Fruit fly (Drosophila melanogaster): Measurements from ENCODE around the gene CecA2.

The CecA2 gene

dm6 chr3R:30202898-30203103, 9.2 kb upstream of the CecA2 start, which contains the start of gene CG9743 (continued):
- peak; percentile 38; the same call in 1 of the 2 replicates for TF ChIP-seq bbx (GFP tag; IDR thresholded peaks at IDR 0.05; ENCODE audit: partially characterized antibody)
- peak; percentile 34 for TF ChIP-seq Bgb (GFP tag; IDR thresholded peaks at IDR 0.05; ENCODE audit: partially characterized antibody)
- TF ChIP-seq CG13287 (GFP tag; IDR thresholded peaks at IDR 0.05; ENCODE audit: partially characterized antibody): peak; percentile 24; the same call in 1 of the 2 replicates
- TF ChIP-seq sob (GFP tag; IDR thresholded peaks at IDR 0.05): no peak
- TF ChIP-seq h (optimal IDR thresholded peaks at IDR 0.05): no peak
- TF ChIP-seq sug (tag; optimal IDR thresholded peaks at IDR 0.05): no peak
- TF ChIP-seq CG8924 (tag; optimal IDR thresholded peaks at IDR 0.05): no peak
- no peak for TF ChIP-seq HLH4C (GFP tag; IDR thresholded peaks at IDR 0.05; ENCODE audit: partially characterized antibody)
- no peak for TF ChIP-seq CG6813 (GFP tag; optimal IDR thresholded peaks at IDR 0.05)
- TF ChIP-seq Doc3 (GFP tag; IDR thresholded peaks at IDR 0.05; ENCODE audit: partially characterized antibody): no peak
- no peak for TF ChIP-seq CG15073 (GFP tag; optimal IDR thresholded peaks at IDR 0.05)
- no peak for TF ChIP-seq tup (GFP tag; optimal IDR thresholded peaks at IDR 0.05)
- no peak for TF ChIP-seq Hmx (GFP tag; optimal IDR thresholded peaks at IDR 0.05)
- no peak for TF ChIP-seq chm (GFP tag; IDR thresholded peaks at IDR 0.05)
- no peak for TF ChIP-seq sens (GFP tag)
- TF ChIP-seq hbn (GFP tag; IDR thresholded peaks at IDR 0.05; ENCODE audit: partially characterized antibody): no peak
- no peak for TF ChIP-seq fd64A (GFP tag; optimal IDR thresholded peaks at IDR 0.05)
- no peak for TF ChIP-seq CG14014 (GFP tag; IDR thresholded peaks at IDR 0.05)
- no peak for TF ChIP-seq exex (tag; optimal IDR thresholded peaks at IDR 0.05)
- no peak for TF ChIP-seq CG11456 (GFP tag; IDR thresholded peaks at IDR 0.05)

DNA sequence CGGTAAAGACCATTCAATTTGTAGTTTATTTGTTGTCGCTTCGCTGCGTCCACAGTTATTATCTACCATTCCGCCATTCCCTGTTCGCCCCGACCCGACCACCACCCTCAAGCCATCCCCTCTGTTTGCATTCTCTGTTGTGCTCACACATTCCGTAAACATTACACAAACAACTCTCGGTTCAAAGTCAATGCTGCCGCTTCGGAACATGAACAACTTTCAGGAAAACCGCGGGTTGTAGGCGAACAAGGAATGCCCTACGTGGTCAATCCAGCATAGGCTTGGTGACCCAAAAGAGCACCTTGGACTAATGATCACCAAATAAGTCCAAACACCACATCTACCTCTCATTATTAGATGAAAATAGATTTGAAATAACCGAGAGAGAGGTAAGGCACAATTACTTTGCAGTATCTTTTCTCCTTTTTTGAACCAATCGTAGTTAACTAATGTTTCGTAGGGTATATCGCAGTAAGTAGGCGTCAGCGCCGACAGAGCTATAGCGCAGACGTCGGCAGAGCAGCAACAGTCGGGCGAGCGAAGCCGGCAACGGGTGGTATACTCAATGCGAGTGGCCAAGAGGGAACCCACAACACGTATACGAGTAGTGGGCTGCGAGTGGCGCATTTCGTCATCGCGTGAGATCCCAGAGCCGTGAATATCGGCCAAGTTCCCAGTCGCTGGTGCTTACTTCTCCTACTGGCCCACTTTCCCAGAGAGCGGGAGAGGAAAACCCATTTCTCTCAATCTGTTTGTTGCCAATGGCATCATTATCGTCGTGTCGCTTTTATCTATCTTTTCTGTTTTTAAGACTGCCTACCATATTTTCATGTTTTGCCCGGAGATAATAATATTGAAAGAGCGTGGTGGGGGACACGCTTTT, 8.6 kb upstream of the CecA2 start:
- TF ChIP-seq stwl (tag; optimal IDR thresholded peaks at IDR 0.05): peak; percentile 8
- TF ChIP-seq CG9932 (GFP tag; IDR thresholded peaks at IDR 0.05): peak; percentile 97
- peak; percentile 78 for TF ChIP-seq CrebB (tag; optimal IDR thresholded peaks at IDR 0.05)
- TF ChIP-seq Atf3 (GFP tag; optimal IDR thresholded peaks at IDR 0.05): peak; percentile 85
- TF ChIP-seq CG7987 (GFP tag; optimal IDR thresholded peaks at IDR 0.05): peak; percentile 88
- TF ChIP-seq stc (GFP tag; IDR thresholded peaks at IDR 0.05): peak; percentile 92
- peak; percentile 90 for TF ChIP-seq Awh (GFP tag; IDR thresholded peaks at IDR 0.05)
- TF ChIP-seq Dip3 (GFP tag; optimal IDR thresholded peaks at IDR 0.05): peak; percentile 98
- TF ChIP-seq dmrt99B (tag; optimal IDR thresholded peaks at IDR 0.05): peak; percentile 97
- peak; percentile 98 for TF ChIP-seq Camta (GFP tag; optimal IDR thresholded peaks at IDR 0.05)
- peak; percentile 83 for TF ChIP-seq CG4617 (GFP tag; optimal IDR thresholded peaks at IDR 0.05; ENCODE audit: borderline replicate concordance)
- TF ChIP-seq klu (GFP tag; IDR thresholded peaks at IDR 0.05): peak; percentile 91
- peak; percentile 91 for TF ChIP-seq Rx (GFP tag; IDR thresholded peaks at IDR 0.05)
- peak; percentile 87 for TF ChIP-seq CG34376 (GFP tag; optimal IDR thresholded peaks at IDR 0.05)
- no peak for TF ChIP-seq MESR4 (GFP tag; optimal IDR thresholded peaks at IDR 0.05)
- TF ChIP-seq zfh2 (GFP tag; optimal IDR thresholded peaks at IDR 0.05): peak; percentile 96
- peak; percentile 84 for TF ChIP-seq CG6272 (GFP tag; IDR thresholded peaks at IDR 0.05)
- TF ChIP-seq CG13287 (GFP tag; IDR thresholded peaks at IDR 0.05; ENCODE audit: partially characterized antibody): peak; percentile 21; the same call in 1 of the 2 replicates
- peak; percentile 91 for TF ChIP-seq croc (GFP tag; conservative IDR thresholded peaks at IDR 0.05)
- peak; percentile 97 for TF ChIP-seq btn (GFP tag; optimal IDR thresholded peaks at IDR 0.05)
- TF ChIP-seq CG9797 (GFP tag; optimal IDR thresholded peaks at IDR 0.05): peak; percentile 54
- TF ChIP-seq CG10565 (GFP tag; optimal IDR thresholded peaks at IDR 0.05): peak; percentile 93
- TF ChIP-seq NC2α (GFP tag; optimal IDR thresholded peaks at IDR 0.05): peak; percentile 90
- TF ChIP-seq CG14667 (GFP tag; IDR thresholded peaks at IDR 0.05): peak; percentile 86
- peak; percentile 90 for TF ChIP-seq al (GFP tag; IDR thresholded peaks at IDR 0.05)
- TF ChIP-seq H15 (GFP tag; IDR thresholded peaks at IDR 0.05): peak; percentile 79; the same call in 2 of the 3 replicates
- peak; percentile 88 for TF ChIP-seq danr (GFP tag; IDR thresholded peaks at IDR 0.05)
- TF ChIP-seq ato (GFP tag; IDR thresholded peaks at IDR 0.05; ENCODE audit: partially characterized antibody): no peak
- TF ChIP-seq pb (GFP tag; optimal IDR thresholded peaks at IDR 0.05): peak; percentile 99
- TF ChIP-seq pfk (GFP tag; optimal IDR thresholded peaks at IDR 0.05): no peak
- TF ChIP-seq hth (optimal IDR thresholded peaks at IDR 0.05): no peak

Measured in whole organism, embryonic.